Fruit fly (Drosophila melanogaster) whole organism, pupa: ENCODE measurements around the gene Klp31E.

ENCODE experiments used
- CG10348 ChIP-seq: fragments of 200-800 bp; sonication (Bioruptor generic); IDR thresholded peaks from 2 replicates; pipeline ENCODE4 v1.3.6; 2022; ENCODE audit warnings: missing biosample characterization, missing genetic modification characterization
- CG12605 ChIP-seq: fragments of 200-800 bp; sonication (Bioruptor generic); IDR thresholded peaks from 2 replicates; pipeline ENCODE4 v1.3.6; 2022; ENCODE audit warnings: missing biosample characterization, missing genetic modification characterization
- CG13204 ChIP-seq: fragments of 200-800 bp; sonication (Bioruptor generic); optimal IDR thresholded peaks from 2 replicates; lab custom pipeline; 2018; ENCODE audit warnings: missing biosample characterization, mild to moderate bottlenecking, missing genetic modification characterization, moderate library complexity
- CG14655 ChIP-seq: fragments of 200-800 bp; sonication (Bioruptor generic); optimal IDR thresholded peaks from 3 replicates; lab custom pipeline; 2017; ENCODE audit warnings: mild to moderate bottlenecking, missing biosample characterization, missing genetic modification reagents, missing genetic modification characterization
- CG15710 ChIP-seq: fragments of 200-800 bp; sonication (Bioruptor generic); optimal IDR thresholded peaks from 2 replicates; lab custom pipeline; 2018; ENCODE audit warnings: missing biosample characterization, mild to moderate bottlenecking, missing genetic modification characterization, moderate library complexity
- CG17806 ChIP-seq: fragments of 200-800 bp; sonication (Bioruptor generic); optimal IDR thresholded peaks from 2 replicates; lab custom pipeline; 2018; ENCODE audit warnings: missing biosample characterization, mild to moderate bottlenecking, missing genetic modification characterization, moderate library complexity
- CG32121 ChIP-seq: fragments of 200-800 bp; sonication (Bioruptor generic); IDR thresholded peaks from 2 replicates; pipeline ENCODE4 v1.3.6; 2022; ENCODE audit warnings: missing biosample characterization, missing genetic modification characterization
- CG34367 ChIP-seq: fragments of 200-800 bp; sonication (Bioruptor generic); optimal IDR thresholded peaks from 2 replicates; lab custom pipeline; 2018; ENCODE audit warnings: missing biosample characterization, mild to moderate bottlenecking, missing genetic modification characterization
- CG4496 ChIP-seq: fragments of 200-800 bp; sonication (Bioruptor generic); IDR thresholded peaks from 3 replicates; pipeline ENCODE4 v1.3.6; 2022; ENCODE audit warnings: missing biosample characterization, missing genetic modification characterization
- CG8159 ChIP-seq: fragments of 200-800 bp; sonication (Bioruptor generic); optimal IDR thresholded peaks from 3 replicates; lab custom pipeline; 2018; ENCODE audit warnings: missing biosample characterization, mild to moderate bottlenecking, missing genetic modification characterization, moderate library complexity
- CG8301 ChIP-seq: fragments of 200-800 bp; sonication (Bioruptor generic); optimal IDR thresholded peaks from 2 replicates; lab custom pipeline; 2018; ENCODE audit warnings: missing biosample characterization, mild to moderate bottlenecking, missing genetic modification characterization
- CG9948 ChIP-seq: fragments of 200-800 bp; sonication (Bioruptor generic); optimal IDR thresholded peaks from 2 replicates; lab custom pipeline; 2018; ENCODE audit warnings: missing biosample characterization, mild to moderate bottlenecking, missing genetic modification characterization, moderate library complexity
- D1 ChIP-seq: fragments of 200-800 bp; sonication (Bioruptor generic); optimal IDR thresholded peaks from 2 replicates; lab custom pipeline; 2018; ENCODE audit warnings: missing biosample characterization, mild to moderate bottlenecking, missing genetic modification characterization, moderate library complexity
- EcR ChIP-seq: fragments of 200-800 bp; sonication (Bioruptor generic); optimal IDR thresholded peaks from 3 replicates; lab custom pipeline; 2019; ENCODE audit warnings: missing biosample characterization, missing genetic modification characterization, mild to moderate bottlenecking, moderate library complexity, missing genetic modification reagents
- Ets98B ChIP-seq: fragments of 200-800 bp; sonication (Bioruptor generic); IDR thresholded peaks from 2 replicates; pipeline ENCODE4 v1.3.6; 2022; ENCODE audit warnings: missing biosample characterization, missing genetic modification characterization
- Pif1A ChIP-seq: fragments of 200-800 bp; sonication (Bioruptor generic); optimal IDR thresholded peaks from 3 replicates; lab custom pipeline; 2016; ENCODE audit warnings: missing biosample characterization, missing genetic modification characterization
- Pif1B ChIP-seq: fragments of 200-800 bp; sonication (Bioruptor generic); optimal IDR thresholded peaks from 3 replicates; lab custom pipeline; 2016; ENCODE audit warnings: missing biosample characterization, missing genetic modification characterization
- Snoo ChIP-seq: fragments of 200-800 bp; sonication (Bioruptor generic); optimal IDR thresholded peaks from 3 replicates; lab custom pipeline; 2017; ENCODE audit warnings: missing biosample characterization, mild to moderate bottlenecking, missing genetic modification characterization, inconsistent platforms
- fd96Ca ChIP-seq: fragments of 200-800 bp; sonication (Bioruptor generic); IDR thresholded peaks from 3 replicates; pipeline ENCODE4 v1.3.6; 2022; ENCODE audit warnings: missing biosample characterization, missing genetic modification characterization
- gl ChIP-seq: fragments of 200-800 bp; sonication (Bioruptor generic); optimal IDR thresholded peaks from 2 replicates; lab custom pipeline; 2018; ENCODE audit warnings: missing biosample characterization, mild to moderate bottlenecking, missing genetic modification characterization

Klp31E gene

DNA sequence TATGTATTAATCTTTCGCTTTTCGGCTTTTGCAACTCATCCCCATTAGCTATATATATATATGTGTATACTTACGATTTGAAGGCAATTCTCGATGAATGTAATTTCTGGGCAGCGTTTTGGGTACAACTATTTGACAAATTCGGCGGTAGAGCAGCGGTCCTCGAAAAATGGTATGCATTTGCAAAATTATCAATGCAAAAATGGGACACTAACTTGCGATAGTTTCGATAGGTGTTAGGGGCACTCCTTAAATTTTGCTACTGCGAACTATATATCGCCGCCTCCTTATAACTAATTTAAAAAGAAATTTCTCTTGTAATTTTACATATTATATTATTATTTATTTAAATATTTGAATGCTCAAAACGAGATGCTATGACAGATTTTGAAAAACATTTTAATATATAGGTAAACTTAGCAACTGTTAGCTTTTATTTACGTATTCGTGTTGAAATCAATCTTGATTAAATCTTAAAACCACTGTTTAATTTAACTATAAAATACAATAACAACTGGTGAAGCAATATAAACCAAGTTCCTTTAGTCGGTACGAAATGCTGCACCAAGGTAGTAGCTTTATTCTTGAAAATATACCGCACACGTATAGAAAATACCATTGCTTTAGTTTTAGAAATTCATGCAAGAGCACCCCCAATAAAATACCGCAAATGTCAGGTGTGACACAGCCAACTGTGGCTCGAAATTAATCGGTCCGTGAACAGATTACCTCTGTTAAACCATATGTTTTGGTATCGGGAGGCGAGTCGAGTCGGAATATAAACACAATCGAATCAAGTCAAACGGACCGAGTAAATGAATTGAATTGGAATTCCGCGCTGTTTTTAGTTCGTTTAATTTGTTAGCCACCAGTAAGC lies at the start of gene Klp31E, which contains the start of gene CG5355:
Klp31E (plus strand) TSS at position 767 of the 877 bp plus-strand sequence.
CG5355 (minus strand) TSS at position 213 of the 877 bp plus-strand sequence.
- TF ChIP-seq CG15710 (peak; percentile 73), CG17806 (tag; lab: Kevin White, UChicago) (peak; percentile 55), CG9948 (tag; lab: Kevin White, UChicago) (peak; percentile 60), CG10348 (GFP tag; lab: Robert Waterston, UW) (no peak), CG34367 (tag; lab: Kevin White, UChicago) (peak; percentile 54), CG8159 (tag; lab: Kevin White, UChicago) (peak; percentile 78), CG32121 (GFP tag; lab: Robert Waterston, UW) (no peak), Snoo (tag; lab: Kevin White, UChicago) (peak; percentile 58)

DNA sequence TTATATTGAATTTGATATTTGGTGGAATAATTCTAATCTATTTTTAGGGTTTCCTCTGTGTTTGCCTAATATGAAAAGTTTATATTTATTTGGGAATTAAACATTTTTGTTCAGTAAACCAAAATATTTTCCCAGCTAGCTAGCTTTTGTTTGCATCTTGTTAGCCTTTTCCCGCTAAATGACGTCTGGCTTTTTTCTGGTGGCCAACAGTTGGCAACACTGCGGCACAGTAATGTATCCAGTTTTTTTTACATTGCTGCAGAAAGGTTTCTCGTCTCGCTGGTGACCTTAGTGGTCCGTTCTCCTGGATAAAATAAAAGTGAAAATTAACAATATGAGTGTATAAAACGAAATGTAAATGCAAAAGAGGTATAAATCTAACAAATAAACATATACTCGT lies 49.6 kb upstream of the Klp31E start, which contains the start of gene lft:
lft (plus strand) TSS at position 243 of the 400 bp plus-strand sequence.
- TF ChIP-seq EcR (GFP tag; lab: Kevin White, UChicago): no peak
- TF ChIP-seq fd96Ca (GFP tag; lab: Robert Waterston, UW): no peak
- TF ChIP-seq Snoo (tag; lab: Kevin White, UChicago): no peak
- no peak for TF ChIP-seq Pif1B (GFP tag; lab: Kevin White, UChicago)
- TF ChIP-seq, all 21 proteins: peak for 0

DNA sequence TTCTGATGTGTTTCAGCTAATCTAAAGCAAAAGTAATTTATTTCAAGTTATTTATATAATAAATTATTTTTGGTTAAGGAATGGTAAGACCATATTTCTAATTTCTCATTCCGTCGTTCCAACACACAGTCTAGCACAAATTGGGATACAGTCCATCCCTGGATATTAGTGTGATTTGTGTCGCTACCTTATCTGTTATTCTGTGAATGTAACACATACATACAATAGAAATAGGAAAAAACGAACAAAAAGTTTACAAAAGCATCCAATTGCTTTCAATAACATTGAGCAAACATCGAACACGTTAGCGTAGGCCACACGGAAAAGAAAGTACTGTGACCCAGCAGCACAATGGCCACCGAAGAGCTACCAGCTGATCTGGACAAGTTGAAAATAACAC lies 47.3 kb upstream of the Klp31E start, which contains the start of gene CG5056:
CG5056 (plus strand) TSS at position 168 of the 400 bp plus-strand sequence.
- TF ChIP-seq CG9948 (tag; lab: Kevin White, UChicago) (peak; percentile 30), CG32121 (GFP tag; lab: Robert Waterston, UW) (peak; percentile 41; the same call in 1 of the 2 replicates), gl (tag; lab: Kevin White, UChicago) (peak; percentile 57), CG12605 (GFP tag; lab: Robert Waterston, UW) (peak; percentile 11; the same call in 1 of the 2 replicates), CG17806 (tag; lab: Kevin White, UChicago) (peak; percentile 6), CG13204 (GFP tag; lab: Kevin White, UChicago) (no peak), D1 (tag; lab: Kevin White, UChicago) (no peak), CG15710 (peak; percentile 40), CG34367 (tag; lab: Kevin White, UChicago) (peak; percentile 32), Snoo (tag; lab: Kevin White, UChicago) (peak; percentile 2), Ets98B (GFP tag; lab: Robert Waterston, UW) (peak; percentile 29; the same call in 1 of the 2 replicates)
- TF ChIP-seq, all 21 proteins: peak for 9

DNA sequence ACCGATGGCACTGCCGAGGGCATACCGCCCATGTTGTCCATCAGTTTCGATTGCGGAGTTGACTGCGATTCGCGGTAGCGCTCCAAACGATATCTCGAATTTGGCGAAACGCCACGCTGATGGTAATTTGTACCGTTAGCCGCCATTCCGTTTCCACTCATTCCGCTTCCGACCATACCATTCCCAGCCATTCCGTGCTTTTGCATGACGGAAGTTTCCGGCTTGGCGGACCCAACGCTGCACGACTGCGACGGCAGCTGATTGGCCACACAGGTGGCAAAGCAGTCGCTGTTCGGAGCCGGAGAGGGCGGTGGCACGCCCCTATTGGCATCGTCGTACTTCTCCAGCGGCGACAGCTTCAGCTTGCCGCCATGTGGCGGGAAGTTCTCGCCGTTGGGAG lies 41.5 kb upstream of the Klp31E start:
- TF ChIP-seq CG14655 (no peak), CG32121 (GFP tag; lab: Robert Waterston, UW) (no peak), CG13204 (GFP tag; lab: Kevin White, UChicago) (no peak), gl (tag; lab: Kevin White, UChicago) (no peak)

DNA sequence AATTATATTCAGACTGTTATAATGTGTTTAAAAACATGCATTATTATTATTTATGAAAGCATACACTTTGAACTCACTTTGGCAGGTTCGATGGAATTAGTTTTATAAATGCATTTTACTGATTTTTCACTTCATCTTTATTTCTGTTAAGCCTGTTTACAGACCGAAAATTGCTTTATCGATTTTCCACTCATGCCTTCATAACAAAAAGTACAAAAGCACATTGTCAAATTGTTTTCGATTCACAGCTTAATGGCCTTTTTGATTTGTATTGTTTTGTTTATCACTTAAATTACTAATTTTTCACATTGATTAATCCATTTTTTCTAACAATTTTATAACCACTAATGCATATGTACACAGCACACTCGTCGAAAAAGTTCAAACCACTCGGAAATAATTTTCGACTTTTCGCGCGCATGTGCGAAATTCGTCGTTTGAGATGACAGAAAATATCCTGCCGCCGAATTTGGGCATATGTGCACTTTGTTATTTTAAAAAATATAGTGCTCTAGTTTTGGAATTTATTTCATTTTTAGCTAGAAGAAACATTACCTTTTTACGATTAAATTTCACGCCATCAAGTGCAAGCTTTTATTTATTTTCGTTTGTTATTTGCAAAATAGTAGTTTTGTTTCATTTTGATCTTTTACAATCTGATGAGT lies 40.1 kb upstream of the Klp31E start, which contains the start of gene rho-5:
rho-5 (minus strand) TSS at position 296 of the 665 bp plus-strand sequence.
- TF ChIP-seq fd96Ca (GFP tag; lab: Robert Waterston, UW) (no peak), EcR (GFP tag; lab: Kevin White, UChicago) (no peak), CG15710 (no peak), CG8159 (tag; lab: Kevin White, UChicago) (no peak), Pif1A (GFP tag; lab: Kevin White, UChicago) (no peak), CG8301 (tag; lab: Kevin White, UChicago) (no peak), CG14655 (no peak), CG4496 (GFP tag; lab: Robert Waterston, UW) (no peak), Snoo (tag; lab: Kevin White, UChicago) (no peak), D1 (tag; lab: Kevin White, UChicago) (no peak), CG13204 (GFP tag; lab: Kevin White, UChicago) (no peak), CG17806 (tag; lab: Kevin White, UChicago) (no peak), Ets98B (GFP tag; lab: Robert Waterston, UW) (no peak), CG34367 (tag; lab: Kevin White, UChicago) (no peak), CG9948 (tag; lab: Kevin White, UChicago) (no peak)
- TF ChIP-seq, all 21 proteins: peak for 0
